Fruit fly (Drosophila melanogaster) whole organism, embryonic: ENCODE data around the gene Arl5.

Source experiments
- B-H2 ChIP-seq: fragments of 200-800 bp; sonication (Bioruptor generic); optimal IDR thresholded peaks from 2 replicates; lab custom pipeline; 2018; ENCODE audit warnings: missing biosample characterization, mild to moderate bottlenecking, missing genetic modification characterization
- C15 ChIP-seq: fragments of 200-800 bp; sonication (Bioruptor generic); IDR thresholded peaks from 3 replicates; pipeline ENCODE4 v1.3.6; 2022; ENCODE audit warnings: missing biosample characterization, missing genetic modification characterization
- CG11093 ChIP-seq: fragments of 200-800 bp; sonication (Bioruptor generic); IDR thresholded peaks from 3 replicates; pipeline ENCODE4 v1.3.6; 2022; ENCODE audit warnings: missing biosample characterization, missing genetic modification characterization
- CG11560 ChIP-seq: fragments of 200-800 bp; sonication (Bioruptor generic); IDR thresholded peaks from 3 replicates; pipeline ENCODE4 v1.3.6; 2022; ENCODE audit warnings: missing biosample characterization, missing genetic modification characterization
- CG12744 ChIP-seq: fragments of 200-800 bp; sonication (Bioruptor generic); optimal IDR thresholded peaks from 2 replicates; lab custom pipeline; 2016; ENCODE audit warnings: missing biosample characterization, missing genetic modification characterization
- CG14050 ChIP-seq: fragments of 200-800 bp; sonication (Bioruptor generic); IDR thresholded peaks from 3 replicates; pipeline ENCODE4 v1.3.6; 2022; ENCODE audit warnings: missing biosample characterization, missing genetic modification characterization
- CG15011 ChIP-seq: fragments of 200-800 bp; sonication (Bioruptor generic); optimal IDR thresholded peaks from 3 replicates; lab custom pipeline; 2018; ENCODE audit warnings: missing biosample characterization, mild to moderate bottlenecking, missing genetic modification characterization
- CG18011 ChIP-seq: fragments of 200-800 bp; sonication (Bioruptor generic); optimal IDR thresholded peaks from 2 replicates; lab custom pipeline; 2017; ENCODE audit warnings: missing biosample characterization, missing genetic modification characterization, mild to moderate bottlenecking, moderate library complexity, missing genotype
- CG18619 ChIP-seq: fragments of 200-800 bp; sonication (Bioruptor generic); optimal IDR thresholded peaks from 3 replicates; lab custom pipeline; 2017; ENCODE audit warnings: missing biosample characterization, mild to moderate bottlenecking, missing genetic modification characterization
- CG2712 ChIP-seq: fragments of 200-800 bp; optimal IDR thresholded peaks from 3 replicates; lab custom pipeline; 2019; ENCODE audit warnings: missing biosample characterization, mild to moderate bottlenecking, missing genetic modification characterization, moderate library complexity
- CG3281 ChIP-seq: fragments of 200-800 bp; sonication (Bioruptor generic); optimal IDR thresholded peaks from 3 replicates; lab custom pipeline; 2017; ENCODE audit warnings: missing biosample characterization, mild to moderate bottlenecking, missing genetic modification characterization
- CG3838 ChIP-seq: fragments of 200-800 bp; sonication (Bioruptor generic); optimal IDR thresholded peaks from 3 replicates; lab custom pipeline; 2016; ENCODE audit warnings: missing biosample characterization, missing genetic modification characterization
- CG3995 ChIP-seq: fragments of 200-800 bp; sonication (Bioruptor generic); optimal IDR thresholded peaks from 3 replicates; lab custom pipeline; 2016; ENCODE audit warnings: missing biosample characterization, missing genetic modification characterization
- CG5953 ChIP-seq: fragments of 200-800 bp; sonication (Bioruptor generic); IDR thresholded peaks from 2 replicates; pipeline ENCODE4 v1.3.6; 2022; ENCODE audit warnings: missing biosample characterization, missing genetic modification characterization
- CG7357 ChIP-seq: fragments of 200-800 bp; sonication (Bioruptor generic); IDR thresholded peaks from 3 replicates; pipeline ENCODE4 v1.3.6; 2022; ENCODE audit warnings: missing biosample characterization, missing genetic modification characterization
- CG7786 ChIP-seq: fragments of 200-800 bp; sonication (Bioruptor generic); optimal IDR thresholded peaks from 2 replicates; lab custom pipeline; 2016; ENCODE audit warnings: missing biosample characterization, missing genetic modification characterization
- CG8089 ChIP-seq: fragments of 200-800 bp; sonication (Bioruptor generic); optimal IDR thresholded peaks from 3 replicates; lab custom pipeline; 2016; ENCODE audit warnings: missing biosample characterization, missing genetic modification characterization
- CG9609 ChIP-seq: fragments of 200-800 bp; sonication (Bioruptor generic); optimal IDR thresholded peaks from 3 replicates; lab custom pipeline; 2016; ENCODE audit warnings: missing biosample characterization, missing genetic modification characterization
- CG9932 ChIP-seq: fragments of 200-800 bp; sonication (Bioruptor generic); IDR thresholded peaks from 2 replicates; pipeline ENCODE4 v1.3.6; 2022; ENCODE audit warnings: missing biosample characterization, missing genetic modification characterization
- CkIIα-i1 ChIP-seq: fragments of 200-800 bp; sonication (Bioruptor generic); IDR thresholded peaks from 2 replicates; pipeline ENCODE4 v1.3.6; 2022; ENCODE audit warnings: missing biosample characterization, missing genetic modification characterization
- CoRest ChIP-seq: fragments of 200-800 bp; sonication (Bioruptor generic); optimal IDR thresholded peaks from 3 replicates; lab custom pipeline; 2018; ENCODE audit warnings: missing biosample characterization, mild to moderate bottlenecking, missing genetic modification characterization, moderate library complexity
- CrebB ChIP-seq: fragments of 200-800 bp; sonication (Bioruptor generic); optimal IDR thresholded peaks from 3 replicates; lab custom pipeline; 2018; ENCODE audit warnings: missing biosample characterization, mild to moderate bottlenecking, missing genetic modification characterization
- Dip2 ChIP-seq: fragments of 200-800 bp; sonication (Bioruptor generic); IDR thresholded peaks from 2 replicates; pipeline ENCODE4 v1.3.6; 2022; ENCODE audit warnings: missing biosample characterization, missing genetic modification characterization
- Doc2 ChIP-seq: fragments of 200-800 bp; sonication (Bioruptor generic); IDR thresholded peaks from 2 replicates; pipeline ENCODE4 v1.3.6; 2022; ENCODE audit warnings: missing biosample characterization, missing genetic modification characterization
- Dref ChIP-seq: fragments of 200-800 bp; sonication (Bioruptor generic); IDR thresholded peaks from 2 replicates; pipeline ENCODE4 v1.3.6; 2022; ENCODE audit warnings: missing biosample characterization, missing genetic modification characterization
- HLHmδ ChIP-seq: fragments of 200-800 bp; sonication (Bioruptor generic); optimal IDR thresholded peaks from 2 replicates; lab custom pipeline; 2018; ENCODE audit warnings: missing biosample characterization, mild to moderate bottlenecking, missing genetic modification characterization, moderate library complexity
- Med ChIP-seq: fragments of 200-800 bp; sonication (Bioruptor generic); peaks from one replicate; lab custom pipeline; 2016; ENCODE audit warnings: missing biosample characterization, missing genetic modification characterization, mild to moderate bottlenecking, inconsistent platforms, moderate library complexity
- NK7.1 ChIP-seq: fragments of 200-800 bp; sonication (Bioruptor generic); optimal IDR thresholded peaks from 3 replicates; lab custom pipeline; 2016; ENCODE audit warnings: missing biosample characterization, missing genetic modification characterization
- Oli ChIP-seq: fragments of 200-800 bp; sonication (Bioruptor generic); optimal IDR thresholded peaks from 2 replicates; lab custom pipeline; 2018; ENCODE audit warnings: missing biosample characterization, mild to moderate bottlenecking, missing genetic modification characterization, moderate library complexity
- Opbp ChIP-seq: fragments of 200-800 bp; sonication (Bioruptor generic); IDR thresholded peaks from 3 replicates; pipeline ENCODE4 v1.3.6; 2022; ENCODE audit warnings: missing biosample characterization, missing genetic modification characterization; ENCODE audit not compliant: partially characterized antibody
- Ssrp ChIP-seq: fragments of 200-800 bp; sonication (Bioruptor generic); optimal IDR thresholded peaks from 2 replicates; lab custom pipeline; 2018; ENCODE audit warnings: missing biosample characterization, mild to moderate bottlenecking, missing genetic modification characterization, moderate library complexity
- Stat92E ChIP-seq, 3 experiments: fragments of >200 bp in 2 of 3; fragments of 200-800 bp in 1 of 3; sonication (Bioruptor generic) in 1 of 3; optimal IDR thresholded peaks; 2 replicates each; lab custom pipeline; 2017 to 2019; ENCODE audit warnings: missing biosample characterization in 3 of 3, missing genetic modification characterization in 3 of 3, mild to moderate bottlenecking in 1 of 3, moderate library complexity in 1 of 3
- Usf ChIP-seq: fragments of 200-800 bp; sonication (Bioruptor generic); optimal IDR thresholded peaks from 2 replicates; lab custom pipeline; 2017; ENCODE audit warnings: missing genotype, missing biosample characterization, missing genetic modification characterization
- YL-1 ChIP-seq: fragments of 200-800 bp; sonication (Bioruptor generic); optimal IDR thresholded peaks from 3 replicates; lab custom pipeline; 2017; ENCODE audit warnings: missing biosample characterization, mild to moderate bottlenecking, missing genetic modification characterization
- ab ChIP-seq: fragments of 200-800 bp; sonication (Bioruptor generic); optimal IDR thresholded peaks from 2 replicates; lab custom pipeline; 2016; ENCODE audit warnings: missing biosample characterization, missing genetic modification characterization
- btn ChIP-seq: fragments of 200-800 bp; sonication (Bioruptor generic); optimal IDR thresholded peaks from 2 replicates; lab custom pipeline; 2016; ENCODE audit warnings: missing biosample characterization, missing genetic modification characterization
- ci ChIP-seq: fragments of 200-800 bp; sonication (Bioruptor generic); IDR thresholded peaks from 3 replicates; pipeline ENCODE4 v1.3.6; 2022; ENCODE audit warnings: missing biosample characterization, missing genetic modification characterization
- crp ChIP-seq, 2 experiments: fragments of 200-800 bp; sonication (Bioruptor generic); optimal IDR thresholded peaks; 2 replicates in 1 of 2; 3 replicates in 1 of 2; lab custom pipeline; 2017; ENCODE audit warnings: missing biosample characterization in 2 of 2, missing genetic modification characterization in 2 of 2, mild to moderate bottlenecking in 1 of 2, moderate library complexity in 1 of 2
- fd64A ChIP-seq: fragments of 200-800 bp; sonication (Bioruptor generic); optimal IDR thresholded peaks from 3 replicates; lab custom pipeline; 2018; ENCODE audit warnings: missing biosample characterization, mild to moderate bottlenecking, missing genetic modification characterization
- gcm ChIP-seq: fragments of 200-800 bp; sonication (Bioruptor generic); optimal IDR thresholded peaks from 2 replicates; lab custom pipeline; 2019; ENCODE audit warnings: missing biosample characterization, mild to moderate bottlenecking, missing genetic modification characterization, moderate library complexity
- gt ChIP-seq: fragments of 200-800 bp; sonication (Bioruptor generic); IDR thresholded peaks from 2 replicates; pipeline ENCODE4 v1.3.6; 2022; ENCODE audit warnings: missing biosample characterization, missing genetic modification characterization
- ind ChIP-seq: fragments of 200-800 bp; sonication (Bioruptor generic); optimal IDR thresholded peaks from 3 replicates; lab custom pipeline; 2016; ENCODE audit warnings: missing biosample characterization, missing genetic modification characterization
- ken ChIP-seq: fragments of 200-800 bp; sonication (Bioruptor generic); IDR thresholded peaks from 3 replicates; pipeline ENCODE4 v1.3.6; 2022; ENCODE audit warnings: missing biosample characterization, missing genetic modification characterization
- kni ChIP-seq: fragments of 200-800 bp; sonication (Bioruptor generic); optimal IDR thresholded peaks from 3 replicates; lab custom pipeline; 2017; ENCODE audit warnings: mild to moderate bottlenecking, missing biosample characterization, missing genetic modification reagents, missing genetic modification characterization
- lmd ChIP-seq: fragments of 200-800 bp; sonication (Bioruptor generic); IDR thresholded peaks from 2 replicates; pipeline ENCODE4 v1.3.6; 2022; ENCODE audit warnings: missing biosample characterization, missing genetic modification characterization
- nerfin-1 ChIP-seq: fragments of 200-800 bp; sonication (Bioruptor generic); optimal IDR thresholded peaks from 3 replicates; lab custom pipeline; 2019; ENCODE audit warnings: missing biosample characterization, mild to moderate bottlenecking, missing genetic modification characterization, moderate library complexity
- schlank ChIP-seq: fragments of 200-800 bp; sonication (Bioruptor generic); optimal IDR thresholded peaks from 2 replicates; lab custom pipeline; 2018; ENCODE audit warnings: missing biosample characterization, mild to moderate bottlenecking, missing genetic modification characterization
- sens ChIP-seq: fragments of 200-800 bp; sonication (Bioruptor generic); peaks from one replicate; lab custom pipeline; 2016; ENCODE audit warnings: missing biosample characterization, missing genetic modification characterization
- sim ChIP-seq: fragments of 200-800 bp; sonication (Bioruptor generic); IDR thresholded peaks from 2 replicates; pipeline ENCODE4 v1.3.6; 2022; ENCODE audit warnings: missing biosample characterization, missing genetic modification characterization
- tio ChIP-seq: fragments of 200-800 bp; sonication (Bioruptor generic); optimal IDR thresholded peaks from 2 replicates; lab custom pipeline; 2017; ENCODE audit warnings: missing biosample characterization, missing genetic modification characterization, inconsistent platforms
- trem ChIP-seq: fragments of 200-800 bp; optimal IDR thresholded peaks from 3 replicates; lab custom pipeline; 2019; ENCODE audit warnings: missing biosample characterization, mild to moderate bottlenecking, missing genetic modification characterization, moderate library complexity
- vfl ChIP-seq: fragments of 200-800 bp; sonication (Bioruptor generic); optimal IDR thresholded peaks from 2 replicates; lab custom pipeline; 2016; ENCODE audit warnings: missing biosample characterization, missing genetic modification characterization
- wdn ChIP-seq: fragments of 200-800 bp; sonication (Bioruptor generic); IDR thresholded peaks from 2 replicates; pipeline ENCODE4 v1.3.6; 2022; ENCODE audit warnings: missing biosample characterization, missing genetic modification characterization

Arl5 gene

DNA sequence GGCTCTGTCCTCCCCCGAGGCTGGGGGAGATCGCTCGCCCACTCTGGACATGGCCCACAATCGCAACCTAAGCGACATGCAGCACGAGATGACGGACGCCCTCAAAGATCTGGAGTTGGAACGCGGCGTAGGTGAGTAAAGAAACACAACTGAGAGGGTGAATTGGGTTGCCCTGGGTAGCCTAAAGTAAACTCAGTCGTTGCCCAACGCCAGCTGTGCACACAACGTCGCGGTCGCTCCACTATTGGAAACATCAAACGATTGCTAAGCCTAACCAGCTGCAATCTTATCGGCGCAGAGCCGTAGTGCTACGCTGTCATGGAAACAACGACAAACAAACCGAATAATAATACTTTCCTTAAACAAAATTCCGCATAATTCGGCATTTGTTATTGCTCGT lies 47.7 kb upstream of the Arl5 start (continued):
- TF ChIP-seq ken (GFP tag; lab: Robert Waterston, UW) (no peak), sim (GFP tag; lab: Robert Waterston, UW) (no peak), Opbp (GFP tag; lab: Robert Waterston, UW) (no peak), ci (GFP tag; lab: Robert Waterston, UW) (peak; percentile 71; the same call in 2 of the 3 replicates), gt (no peak), fd64A (GFP tag; lab: Kevin White, UChicago) (peak; percentile 47), ind (GFP tag; lab: Kevin White, UChicago) (no peak), CoRest (no peak), CG11093 (GFP tag; lab: Robert Waterston, UW) (no peak), CG12744 (GFP tag; lab: Kevin White, UChicago) (no peak), CrebB (tag; lab: Kevin White, UChicago) (peak; percentile 38), lmd (no peak), Oli (tag; lab: Kevin White, UChicago) (no peak), tio (GFP tag; lab: Kevin White, UChicago) (no peak), CG14050 (GFP tag; lab: Robert Waterston, UW) (no peak), sens (GFP tag; lab: Kevin White, UChicago) (no peak), CG18619 (GFP tag; lab: Kevin White, UChicago) (peak; percentile 18), CG9932 (GFP tag; lab: Robert Waterston, UW) (no peak), CG7786 (no peak), wdn (GFP tag; lab: Robert Waterston, UW) (no peak), CG5953 (no peak), CG3838 (GFP tag; lab: Kevin White, UChicago) (no peak), kni (GFP tag; lab: Kevin White, UChicago) (no peak), Dref (GFP tag; lab: Robert Waterston, UW) (no peak), CG3995 (GFP tag; lab: Kevin White, UChicago) (no peak), CG8089 (no peak), Stat92E (GFP tag; optimal IDR thresholded peaks at IDR 0.05; lab: Kevin White, UChicago) (no peak), trem (tag; lab: Kevin White, UChicago) (no peak), HLHmδ (GFP tag; lab: Kevin White, UChicago) (peak; percentile 47), NK7.1 (no peak), CG3281 (GFP tag; lab: Kevin White, UChicago) (no peak), CG18011 (GFP tag; lab: Kevin White, UChicago) (no peak), CG7357 (GFP tag; lab: Robert Waterston, UW) (no peak), Med (peak; percentile 81), Dip2 (GFP tag; lab: Robert Waterston, UW) (no peak), ab (GFP tag; lab: Kevin White, UChicago) (no peak), nerfin-1 (tag; lab: Kevin White, UChicago) (no peak), CG15011 (GFP tag; lab: Kevin White, UChicago) (no peak), gcm (GFP tag; lab: Kevin White, UChicago) (no peak), Doc2 (GFP tag; lab: Robert Waterston, UW) (no peak), CG2712 (no peak), vfl (GFP tag; lab: Kevin White, UChicago) (no peak), CG11560 (tag; lab: Robert Waterston, UW) (no peak), YL-1 (GFP tag; lab: Kevin White, UChicago) (no peak), Usf (GFP tag; lab: Kevin White, UChicago) (no peak), CG9609 (GFP tag; lab: Kevin White, UChicago) (no peak), crp (GFP tag; optimal IDR thresholded peaks at IDR 0.05; lab: Kevin White, UChicago) (no peak), Ssrp (tag; lab: Kevin White, UChicago) (no peak), btn (GFP tag; lab: Kevin White, UChicago) (no peak), schlank (tag; lab: Kevin White, UChicago) (peak; percentile 29), C15 (GFP tag; lab: Robert Waterston, UW) (no peak), B-H2 (GFP tag; lab: Kevin White, UChicago) (peak; percentile 28), CkIIα-i1 (GFP tag; lab: Robert Waterston, UW) (no peak)
